Worm (Caenorhabditis elegans) whole organism, L2 larva: Measurements from ENCODE around the gene trcs-2.

Experiments used
- C34F6.9 ChIP-seq: fragments of 150-350 bp; optimal IDR thresholded peaks from 2 replicates; lab custom pipeline; 2014; ENCODE audit warnings: missing biosample characterization, missing genetic modification characterization
- F13H6.1 ChIP-seq: sonication (generic microtip); optimal IDR thresholded peaks from 2 replicates; lab custom pipeline; 2016; ENCODE audit warnings: missing genetic modification characterization, missing compliant biosample characterization
- R02D3.7 ChIP-seq: fragments of 150-350 bp; optimal IDR thresholded peaks from 2 replicates; lab custom pipeline; 2014; ENCODE audit warnings: missing biosample characterization, missing genetic modification characterization
- Y55F3AM.14 ChIP-seq: fragments of 200-800 bp; sonication (Bioruptor generic); optimal IDR thresholded peaks from 2 replicates; lab custom pipeline; 2018; ENCODE audit warnings: mild to moderate bottlenecking, missing genetic modification characterization, missing compliant biosample characterization
- ZK546.5 ChIP-seq: sonication (generic microtip); optimal IDR thresholded peaks from 2 replicates; lab custom pipeline; 2017; ENCODE audit warnings: missing biosample characterization, missing genetic modification characterization
- alr-1 ChIP-seq: fragments of 150-350 bp; optimal IDR thresholded peaks from 2 replicates; lab custom pipeline; 2014; ENCODE audit warnings: missing biosample characterization, missing genetic modification characterization
- aly-2 ChIP-seq: fragments of 150-350 bp; optimal IDR thresholded peaks from 2 replicates; lab custom pipeline; 2014; ENCODE audit warnings: missing biosample characterization, missing genetic modification characterization
- ama-1 ChIP-seq: fragments of 150-350 bp; optimal IDR thresholded peaks from 2 replicates; lab custom pipeline; 2018; ENCODE audit warnings: inconsistent platforms
- blmp-1 ChIP-seq: sonication (generic microtip); optimal IDR thresholded peaks from 2 replicates; lab custom pipeline; 2017; ENCODE audit warnings: missing genetic modification characterization, mild to moderate bottlenecking, missing compliant biosample characterization, antibody characterized with exemption, moderate library complexity; ENCODE audit not compliant: insufficient read depth
- ceh-16 ChIP-seq: fragments of 150-350 bp; optimal IDR thresholded peaks from 2 replicates; lab custom pipeline; 2014; ENCODE audit warnings: missing biosample characterization, missing genetic modification characterization
- ceh-82 ChIP-seq: fragments of 150-350 bp; optimal IDR thresholded peaks from 2 replicates; lab custom pipeline; 2014; ENCODE audit warnings: missing biosample characterization, missing genetic modification characterization
- crh-2 ChIP-seq: sonication (generic microtip); optimal IDR thresholded peaks from 2 replicates; lab custom pipeline; 2017; ENCODE audit warnings: missing biosample characterization, missing genetic modification characterization
- dmd-4 ChIP-seq: sonication (generic microtip); optimal IDR thresholded peaks from 2 replicates; lab custom pipeline; 2017; ENCODE audit warnings: missing biosample characterization, missing genetic modification characterization
- egl-27 ChIP-seq: sonication (generic microtip); optimal IDR thresholded peaks from 3 replicates; lab custom pipeline; 2017; ENCODE audit warnings: missing biosample characterization, missing genetic modification reagents, missing genetic modification characterization
- elt-1 ChIP-seq: fragments of 150-350 bp; optimal IDR thresholded peaks from 2 replicates; lab custom pipeline; 2014; ENCODE audit warnings: missing biosample characterization, missing genetic modification characterization
- elt-3 ChIP-seq: sonication (generic microtip); optimal IDR thresholded peaks from 2 replicates; lab custom pipeline; 2017; ENCODE audit warnings: missing biosample characterization, missing genetic modification characterization
- fos-1 ChIP-seq: fragments of 150-350 bp; optimal IDR thresholded peaks from 2 replicates; lab custom pipeline; 2014; ENCODE audit warnings: missing biosample characterization, missing genetic modification characterization
- gmeb-1 ChIP-seq: fragments of 150-350 bp; optimal IDR thresholded peaks from 2 replicates; lab custom pipeline; 2014; ENCODE audit warnings: missing biosample characterization, missing genetic modification characterization
- lin-11 ChIP-seq: fragments of 150-350 bp; sonication (generic microtip); optimal IDR thresholded peaks from 2 replicates; lab custom pipeline; 2014; ENCODE audit warnings: missing biosample characterization, missing genetic modification characterization, inconsistent platforms, mixed read lengths
- lin-13 ChIP-seq: fragments of 150-350 bp; optimal IDR thresholded peaks from 2 replicates; lab custom pipeline; 2014; ENCODE audit warnings: missing biosample characterization, missing genetic modification reagents, missing genetic modification characterization
- lin-39 ChIP-seq: fragments of 150-350 bp; optimal IDR thresholded peaks from 2 replicates; lab custom pipeline; 2014; ENCODE audit warnings: missing biosample characterization, missing genetic modification reagents, missing genetic modification characterization
- lsy-2 ChIP-seq, 2 experiments: fragments of 150-350 bp in 1 of 2; sonication (generic microtip) in 1 of 2; optimal IDR thresholded peaks; 2 replicates each; lab custom pipeline; 2014 to 2017; ENCODE audit warnings: missing biosample characterization in 2 of 2, missing genetic modification characterization in 2 of 2
- mab-5 ChIP-seq: fragments of 150-350 bp; optimal IDR thresholded peaks from 2 replicates; lab custom pipeline; 2014; ENCODE audit warnings: missing biosample characterization, missing genetic modification characterization
- mdl-1 ChIP-seq, 2 experiments: fragments of 150-350 bp in 1 of 2; sonication (generic microtip) in 1 of 2; optimal IDR thresholded peaks; 2 replicates each; lab custom pipeline; 2017; ENCODE audit warnings: missing biosample characterization in 2 of 2, missing genetic modification characterization in 2 of 2
- nhr-11 ChIP-seq: fragments of 150-350 bp; optimal IDR thresholded peaks from 2 replicates; lab custom pipeline; 2014; ENCODE audit warnings: missing biosample characterization, missing genetic modification characterization
- nhr-12 ChIP-seq: fragments of 150-350 bp; optimal IDR thresholded peaks from 2 replicates; lab custom pipeline; 2014; ENCODE audit warnings: missing biosample characterization, missing genetic modification characterization
- nhr-129 ChIP-seq: fragments of 150-350 bp; optimal IDR thresholded peaks from 2 replicates; lab custom pipeline; 2014; ENCODE audit warnings: missing biosample characterization, missing genetic modification characterization
- nhr-21 ChIP-seq: fragments of 150-350 bp; optimal IDR thresholded peaks from 2 replicates; lab custom pipeline; 2014; ENCODE audit warnings: missing biosample characterization, missing genetic modification characterization
- nhr-23 ChIP-seq: fragments of 150-350 bp; optimal IDR thresholded peaks from 2 replicates; lab custom pipeline; 2014; ENCODE audit warnings: missing biosample characterization, missing genetic modification reagents, missing genetic modification characterization
- nhr-237 ChIP-seq: fragments of 150-350 bp; optimal IDR thresholded peaks from 2 replicates; lab custom pipeline; 2014; ENCODE audit warnings: missing biosample characterization, missing genetic modification characterization
- nhr-25 ChIP-seq: fragments of 150-350 bp; sonication (generic microtip); optimal IDR thresholded peaks from 3 replicates; lab custom pipeline; 2014; ENCODE audit warnings: missing biosample characterization, missing genetic modification characterization
- nhr-6 ChIP-seq: fragments of 150-350 bp; optimal IDR thresholded peaks from 2 replicates; lab custom pipeline; 2014; ENCODE audit warnings: missing biosample characterization, missing genetic modification characterization
- nhr-77 ChIP-seq: fragments of 150-350 bp; optimal IDR thresholded peaks from 2 replicates; lab custom pipeline; 2014; ENCODE audit warnings: missing biosample characterization, missing genetic modification characterization
- peb-1 ChIP-seq: fragments of 150-350 bp; optimal IDR thresholded peaks from 2 replicates; lab custom pipeline; 2014; ENCODE audit warnings: missing biosample characterization, missing genetic modification characterization
- sem-4 ChIP-seq: fragments of 150-350 bp; optimal IDR thresholded peaks from 2 replicates; lab custom pipeline; 2014; ENCODE audit warnings: missing biosample characterization, missing genetic modification reagents, missing genetic modification characterization
- skn-1 ChIP-seq: sonication (generic microtip); optimal IDR thresholded peaks from 2 replicates; lab custom pipeline; 2017; ENCODE audit warnings: missing biosample characterization, missing genetic modification characterization
- sma-9 ChIP-seq, 2 experiments: fragments of 150-350 bp in 1 of 2; sonication (generic microtip) in 1 of 2; optimal IDR thresholded peaks; 2 replicates each; lab custom pipeline; 2014 to 2016; ENCODE audit warnings: missing genetic modification characterization in 2 of 2, mild to moderate bottlenecking in 1 of 2, missing biosample characterization in 1 of 2, missing compliant biosample characterization in 1 of 2, missing genetic modification reagents in 1 of 2, moderate library complexity in 1 of 2
- snpc-4 ChIP-seq: fragments of 150-350 bp; optimal IDR thresholded peaks from 2 replicates; lab custom pipeline; 2014; ENCODE audit warnings: missing biosample characterization, missing genetic modification characterization
- unc-39 ChIP-seq: fragments of 150-350 bp; optimal IDR thresholded peaks from 2 replicates; lab custom pipeline; 2014; ENCODE audit warnings: missing biosample characterization, missing genetic modification characterization
- unc-62 ChIP-seq: fragments of 150-350 bp; optimal IDR thresholded peaks from 2 replicates; lab custom pipeline; 2014; ENCODE audit warnings: missing biosample characterization, missing genetic modification reagents, missing genetic modification characterization
- zag-1 ChIP-seq: fragments of 150-350 bp; optimal IDR thresholded peaks from 2 replicates; lab custom pipeline; 2014; ENCODE audit warnings: missing biosample characterization, missing genetic modification characterization
- ztf-1 ChIP-seq: fragments of 200-800 bp; sonication (Bioruptor generic); conservative IDR thresholded peaks from 2 replicates; pipeline ENCODE4 v1.3.6; 2022; ENCODE audit warnings: missing genetic modification characterization, missing compliant biosample characterization
- ztf-11 ChIP-seq: sonication (generic microtip); optimal IDR thresholded peaks from 2 replicates; lab custom pipeline; 2017; ENCODE audit warnings: missing biosample characterization, missing genetic modification characterization
- ztf-4 ChIP-seq: fragments of 150-350 bp; optimal IDR thresholded peaks from 2 replicates; lab custom pipeline; 2014; ENCODE audit warnings: missing biosample characterization, missing genetic modification characterization

Gene trcs-2

DNA sequence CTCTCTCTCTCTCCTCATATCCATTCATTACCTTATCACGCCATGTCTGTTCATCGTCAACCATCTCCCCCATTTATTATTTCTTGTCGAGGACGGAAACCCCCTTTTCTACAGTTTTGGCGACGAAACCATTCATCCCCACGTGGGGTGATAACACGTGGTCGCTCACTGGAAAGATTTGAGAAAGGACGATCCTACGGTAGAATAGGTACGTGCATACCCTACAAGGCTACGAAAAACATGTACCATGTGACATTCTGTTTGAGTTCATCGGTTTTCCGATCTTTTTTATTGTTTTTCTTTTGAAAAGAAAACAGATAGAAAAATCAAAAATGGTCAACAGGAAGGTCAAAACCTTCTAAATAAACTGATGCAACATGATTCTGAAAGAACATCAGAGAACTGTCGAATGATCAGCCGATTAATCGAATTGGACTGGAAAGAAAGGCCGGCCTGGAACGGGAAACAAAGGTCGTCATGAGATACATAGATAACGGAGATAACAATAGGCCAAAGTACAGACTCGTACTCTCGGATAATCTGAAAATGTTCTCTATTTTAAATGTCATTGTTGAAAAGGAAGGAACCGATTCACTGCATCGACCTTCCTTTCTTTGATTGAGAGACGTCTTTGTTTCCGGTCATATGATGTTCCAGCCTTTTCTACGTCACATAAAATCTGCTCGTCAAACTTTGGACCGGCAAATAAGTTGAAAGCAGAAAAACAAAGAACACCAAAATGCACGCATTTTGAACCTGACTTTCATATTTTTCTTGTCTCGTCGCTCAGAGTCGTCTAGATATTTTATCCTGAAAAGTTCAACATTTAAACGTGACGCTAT, 20.0 kb downstream of the trcs-2 start:
- TF ChIP-seq gmeb-1 (tag; lab: Kevin White, UChicago) (peak; percentile 66), lin-11 (no peak), alr-1 (tag; lab: Kevin White, UChicago) (no peak), lsy-2 (tag; optimal IDR thresholded peaks at IDR 0.05; lab: Kevin White, UChicago) (peak in 1 of 2 experiments; percentile 72), nhr-12 (tag; lab: Kevin White, UChicago) (no peak), lin-39 (tag; lab: Kevin White, UChicago) (no peak), snpc-4 (no peak), egl-27 (tag; lab: Kevin White, UChicago) (peak; percentile 38), elt-3 (tag; lab: Kevin White, UChicago) (no peak), fos-1 (tag; lab: Kevin White, UChicago) (peak; percentile 18), dmd-4 (tag; lab: Kevin White, UChicago) (no peak), elt-1 (tag; lab: Kevin White, UChicago) (no peak), lin-13 (GFP tag; lab: Kevin White, UChicago) (peak; percentile 14), mdl-1 (tag; optimal IDR thresholded peaks at IDR 0.05; lab: Kevin White, UChicago) (peak; percentile 89 to 90), nhr-21 (tag; lab: Kevin White, UChicago) (peak; percentile 95), nhr-11 (tag; lab: Kevin White, UChicago) (no peak), nhr-6 (tag; lab: Kevin White, UChicago) (peak; percentile 27), nhr-77 (tag; lab: Kevin White, UChicago) (no peak), C34F6.9 (tag; lab: Kevin White, UChicago) (peak; percentile 22), blmp-1 (tag; lab: Kevin White, UChicago) (peak; percentile 78), nhr-25 (peak; percentile 95), nhr-23 (tag; lab: Kevin White, UChicago) (no peak), ztf-11 (tag; lab: Kevin White, UChicago) (no peak), skn-1 (tag; lab: Kevin White, UChicago) (no peak), unc-39 (tag; lab: Kevin White, UChicago) (no peak), ZK546.5 (tag; lab: Kevin White, UChicago) (no peak), ceh-82 (tag; lab: Kevin White, UChicago) (no peak), aly-2 (no peak), nhr-129 (tag; lab: Kevin White, UChicago) (peak; percentile 58), ztf-1 (GFP tag; lab: Robert Waterston, UW) (no peak), zag-1 (no peak), R02D3.7 (no peak), peb-1 (tag; lab: Kevin White, UChicago) (no peak), unc-62 (no peak), ztf-4 (no peak), crh-2 (tag; lab: Kevin White, UChicago) (peak; percentile 43), ceh-16 (tag; lab: Kevin White, UChicago) (no peak), sma-9 (GFP tag; optimal IDR thresholded peaks at IDR 0.05; lab: Kevin White, UChicago) (peak; percentile 98), sma-9 (tag; optimal IDR thresholded peaks at IDR 0.05; lab: Kevin White, UChicago) (no peak), nhr-237 (tag; lab: Kevin White, UChicago) (no peak), F13H6.1 (tag; lab: Kevin White, UChicago) (peak; percentile 38), mab-5 (tag; lab: Kevin White, UChicago) (peak; percentile 14), sem-4 (tag; lab: Kevin White, UChicago) (peak; percentile 16), ama-1 (no peak), Y55F3AM.14 (GFP tag; lab: Kevin White, UChicago) (peak; percentile 73)
- TF ChIP-seq, all 48 proteins: peak for 18
